Fruit fly (Drosophila melanogaster): ENCODE results near the gene CG7341.

CG7341 gene

dm6 chr3L:18081957-18082356 lies 30.8 kb upstream of the CG7341 start:
- TF ChIP-seq CG17801 (GFP tag; optimal IDR thresholded peaks at IDR 0.05; ENCODE audit: partially characterized antibody), result no peak

- TF ChIP-seq CG17801 (GFP tag; optimal IDR thresholded peaks at IDR 0.05; ENCODE audit: partially characterized antibody), result no peak
These were observed 29.4 kb upstream of the CG7341 start for dm6 chr3L:18083402-18083801.

dm6 chr3L:18083994-18084393 lies 28.8 kb upstream of the CG7341 start:
- no peak for TF ChIP-seq CG17801 (GFP tag; optimal IDR thresholded peaks at IDR 0.05; ENCODE audit: partially characterized antibody)

dm6 chr3L:18086754-18087685 lies 25.7 kb upstream of the CG7341 start, which contains the start of gene CG34253:
TSS of gene CG34253 (minus strand) at chr3L:18087320.
- no peak for TF ChIP-seq CG17801 (GFP tag; optimal IDR thresholded peaks at IDR 0.05; ENCODE audit: partially characterized antibody)

- no peak for TF ChIP-seq CG17801 (GFP tag; optimal IDR thresholded peaks at IDR 0.05; ENCODE audit: partially characterized antibody)
These were observed 24.7 kb upstream of the CG7341 start for dm6 chr3L:18088027-18088426.

- TF ChIP-seq CG17801 (GFP tag; optimal IDR thresholded peaks at IDR 0.05; ENCODE audit: partially characterized antibody), result no peak
These were observed 18.9 kb upstream of the CG7341 start for dm6 chr3L:18093875-18094274.

- TF ChIP-seq CG17801 (GFP tag; optimal IDR thresholded peaks at IDR 0.05; ENCODE audit: partially characterized antibody), result no peak
These were observed 16.0 kb upstream of the CG7341 start for dm6 chr3L:18096726-18097125.

- TF ChIP-seq CG17801 (GFP tag; optimal IDR thresholded peaks at IDR 0.05; ENCODE audit: partially characterized antibody), result no peak
These were observed 13.0 kb upstream of the CG7341 start for dm6 chr3L:18099715-18100114.

- peak; percentile 48 for TF ChIP-seq CG17801 (GFP tag; optimal IDR thresholded peaks at IDR 0.05; ENCODE audit: partially characterized antibody)
These were observed 11.2 kb upstream of the CG7341 start for dm6 chr3L:18101421-18101996.

dm6 chr3L:18102161-18102565 lies 10.6 kb upstream of the CG7341 start:
- TF ChIP-seq CG17801 (GFP tag; optimal IDR thresholded peaks at IDR 0.05; ENCODE audit: partially characterized antibody), result no peak

dm6 chr3L:18105343-18106020 lies 7.3 kb upstream of the CG7341 start:
- no peak for TF ChIP-seq CG17801 (GFP tag; optimal IDR thresholded peaks at IDR 0.05; ENCODE audit: partially characterized antibody)

- TF ChIP-seq CG17801 (GFP tag; optimal IDR thresholded peaks at IDR 0.05; ENCODE audit: partially characterized antibody), result no peak
These were observed 6.5 kb upstream of the CG7341 start, which contains the start of the genes CG13698 and mRpS26 for dm6 chr3L:18106021-18106944. TSS of gene CG13698 (minus strand) at chr3L:18106149. TSS of gene mRpS26 (plus strand) at chr3L:18106579.

- no peak for TF ChIP-seq CG17801 (GFP tag; optimal IDR thresholded peaks at IDR 0.05; ENCODE audit: partially characterized antibody)
These were observed 3.3 kb upstream of the CG7341 start, which contains the start of the genes Polr3D and mus304 for dm6 chr3L:18109459-18109863. TSS of gene Polr3D (minus strand) at chr3L:18109574. TSS of gene mus304 (plus strand) at chr3L:18109814.

Measured in ovary, adult (tissue).